Fruit fly (Drosophila melanogaster): ENCODE data around the gene CG12229.

The CG12229 gene

DNA sequence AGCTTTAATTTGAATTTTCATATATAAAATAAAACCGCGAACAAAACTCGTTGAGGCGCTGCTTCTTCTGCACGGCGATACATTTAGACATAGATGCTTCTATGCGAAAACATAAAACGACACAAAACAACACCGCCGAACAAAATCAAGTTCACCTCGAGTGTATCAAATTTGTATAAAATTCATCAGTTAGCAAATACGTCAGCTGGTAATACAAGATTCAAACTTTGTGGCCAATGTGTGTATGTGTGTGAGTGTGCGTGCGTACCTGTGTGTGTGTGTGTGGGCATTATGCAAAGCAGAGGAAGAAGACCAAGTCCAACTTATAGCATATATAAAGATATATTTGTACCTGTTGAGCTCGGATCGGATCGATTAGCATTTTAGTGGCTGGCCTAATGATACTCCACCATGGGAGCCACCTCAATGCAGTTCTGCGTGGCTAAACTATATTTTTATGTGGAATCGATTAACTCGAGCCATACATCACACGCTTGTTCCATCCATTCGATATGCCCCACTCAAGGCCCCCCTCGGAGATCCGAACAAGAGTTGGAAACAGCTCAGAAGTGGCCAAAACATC lies 41.7 kb downstream of the CG12229 start:
- TF ChIP-seq sug (tag; optimal IDR thresholded peaks at IDR 0.05), result peak; percentile 14
- TF ChIP-seq Atf-2 (GFP tag; optimal IDR thresholded peaks at IDR 0.05), result no peak
- no peak for TF ChIP-seq gce (GFP tag; IDR thresholded peaks at IDR 0.05)
- peak; percentile 49 for TF ChIP-seq cg (GFP tag; optimal IDR thresholded peaks at IDR 0.05)
- TF ChIP-seq abd-A (tag; optimal IDR thresholded peaks at IDR 0.05), result peak; percentile 79
- TF ChIP-seq sd (tag; optimal IDR thresholded peaks at IDR 0.05), result peak; percentile 42
- TF ChIP-seq CG13894 (tag; optimal IDR thresholded peaks at IDR 0.05), result peak; percentile 58
- TF ChIP-seq row (GFP tag; IDR thresholded peaks at IDR 0.05), result no peak
- TF ChIP-seq so (GFP tag; IDR thresholded peaks at IDR 0.05), result no peak
- TF ChIP-seq aop (GFP tag; IDR thresholded peaks at IDR 0.05), result no peak
- no peak for TF ChIP-seq H2.0 (GFP tag; IDR thresholded peaks at IDR 0.05)
- no peak for TF ChIP-seq CG9215 (GFP tag; IDR thresholded peaks at IDR 0.05)
- TF ChIP-seq CG12769 (tag; optimal IDR thresholded peaks at IDR 0.05), result peak; percentile 15
- TF ChIP-seq chinmo (GFP tag; IDR thresholded peaks at IDR 0.05; ENCODE audit: partially characterized antibody), result peak; percentile 87; the same call in 3 of the 4 replicates
- peak; percentile 11; the same call in 1 of the 2 replicates for TF ChIP-seq vvl (GFP tag; IDR thresholded peaks at IDR 0.05)

- TF ChIP-seq D (optimal IDR thresholded peaks at IDR 0.05) (no peak), D (GFP tag; optimal IDR thresholded peaks at IDR 0.05) (no peak), cas (GFP tag; IDR thresholded peaks at IDR 0.05) (no peak), CG13894 (tag; optimal IDR thresholded peaks at IDR 0.05) (peak; percentile 82), trh (GFP tag; optimal IDR thresholded peaks at IDR 0.05) (no peak), chinmo (GFP tag; IDR thresholded peaks at IDR 0.05; ENCODE audit: partially characterized antibody) (peak; percentile 68; the same call in 1 of the 4 replicates), abd-A (tag; optimal IDR thresholded peaks at IDR 0.05) (peak; percentile 67)
Observed at dm6 chr3L:17393098-17393497, 43.1 kb downstream of the CG12229 start.

DNA sequence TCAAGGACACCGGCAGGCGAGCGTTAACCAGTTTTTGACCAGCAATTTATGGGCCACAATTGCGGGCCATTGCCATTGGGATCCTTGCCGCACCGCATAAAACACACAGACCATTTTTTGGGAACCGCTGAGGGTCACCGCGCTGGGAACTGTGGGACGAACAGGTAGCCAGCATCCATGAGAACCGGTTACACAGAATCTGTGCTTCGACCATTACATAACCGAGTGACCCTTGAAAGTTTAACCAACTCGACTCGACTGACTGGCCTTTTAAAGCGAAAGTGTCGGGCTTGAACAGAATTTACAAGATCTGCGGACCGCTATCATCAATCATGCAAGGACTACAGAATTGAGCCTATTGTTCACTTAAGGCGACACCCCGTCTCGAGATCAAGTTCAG lies 43.8 kb downstream of the CG12229 start:
- TF ChIP-seq NC2α (GFP tag; optimal IDR thresholded peaks at IDR 0.05), result no peak
- TF ChIP-seq Blimp-1 (GFP tag; optimal IDR thresholded peaks at IDR 0.05), result peak; percentile 70
- TF ChIP-seq CG14860 (GFP tag; IDR thresholded peaks at IDR 0.05; ENCODE audit: partially characterized antibody), result no peak
- peak in 1 of 2 experiments; percentile 63 for TF ChIP-seq Pdp1 (GFP tag; optimal IDR thresholded peaks at IDR 0.05)

dm6 chr3L:17391132-17391531 lies 45.1 kb downstream of the CG12229 start:
- TF ChIP-seq Ets65A (GFP tag) (peak; percentile 13), CG12769 (tag; optimal IDR thresholded peaks at IDR 0.05) (peak; percentile 65), CG13894 (tag; optimal IDR thresholded peaks at IDR 0.05) (peak; percentile 68), CG8765 (GFP tag; IDR thresholded peaks at IDR 0.05) (no peak), unc-4 (GFP tag; IDR thresholded peaks at IDR 0.05; ENCODE audit: partially characterized antibody) (no peak), abd-A (tag; optimal IDR thresholded peaks at IDR 0.05) (peak; percentile 85), vfl (GFP tag; optimal IDR thresholded peaks at IDR 0.05) (no peak), sd (tag; optimal IDR thresholded peaks at IDR 0.05) (peak; percentile 26), chinmo (GFP tag; IDR thresholded peaks at IDR 0.05; ENCODE audit: partially characterized antibody) (peak; percentile 90; the same call in 2 of the 4 replicates), CG9727 (GFP tag; optimal IDR thresholded peaks at IDR 0.05) (no peak), vvl (GFP tag; IDR thresholded peaks at IDR 0.05) (peak; percentile 67; the same call in 1 of the 2 replicates), CG34376 (GFP tag; optimal IDR thresholded peaks at IDR 0.05) (no peak)

- TF ChIP-seq Oaz (GFP tag; IDR thresholded peaks at IDR 0.05), result no peak
- peak; percentile 82 for TF ChIP-seq Adf1 (GFP tag; IDR thresholded peaks at IDR 0.05)
- TF ChIP-seq CG32532 (GFP tag; IDR thresholded peaks at IDR 0.05), result 0 out of 2 replicates have a peak, but pooled peaks have one; percentile 15
- no peak for TF ChIP-seq Xbp1 (GFP tag; optimal IDR thresholded peaks at IDR 0.05)
- no peak for TF ChIP-seq CG15269 (tag; optimal IDR thresholded peaks at IDR 0.05)
- peak; percentile 78 for TF ChIP-seq Blimp-1 (GFP tag; optimal IDR thresholded peaks at IDR 0.05)
- no peak for TF ChIP-seq Lpt (GFP tag; optimal IDR thresholded peaks at IDR 0.05)
- 0 out of 4 replicates have a peak, but pooled peaks have one; percentile 31 for TF ChIP-seq chinmo (GFP tag; IDR thresholded peaks at IDR 0.05; ENCODE audit: partially characterized antibody)
- TF ChIP-seq CG12659 (GFP tag; optimal IDR thresholded peaks at IDR 0.05), result no peak
- TF ChIP-seq Ets65A (GFP tag), result peak; percentile 30
- 0 out of 2 replicates have a peak, but pooled peaks have one; percentile 7 for TF ChIP-seq Awh (GFP tag; IDR thresholded peaks at IDR 0.05)
- TF ChIP-seq CG6175 (GFP tag; IDR thresholded peaks at IDR 0.05), result no peak
- TF ChIP-seq h (optimal IDR thresholded peaks at IDR 0.05), result no peak
- no peak for TF ChIP-seq CG5245 (GFP tag; optimal IDR thresholded peaks at IDR 0.05)
- TF ChIP-seq Rfx (GFP tag; IDR thresholded peaks at IDR 0.05), result 0 out of 2 replicates have a peak, but pooled peaks have one; percentile 5
- no peak for TF ChIP-seq jigr1 (GFP tag; IDR thresholded peaks at IDR 0.05)
- peak; percentile 7 for TF ChIP-seq Med (GFP tag)
Observed at dm6 chr3L:17388895-17389294, 47.3 kb downstream of the CG12229 start, which contains the start of gene CG13731. Gene CG13731, minus strand, starts transcription at chr3L:17388956.
